Worm (Caenorhabditis elegans) whole organism, young adult: ENCODE results near the gene hmg-1.2.

Experiments used
- B0019.2 ChIP-seq: fragments of 200-800 bp; sonication (Bioruptor generic); conservative IDR thresholded peaks from 2 replicates; pipeline ENCODE4 v1.3.6; 2022; ENCODE audit warnings: missing genetic modification reagents, missing genetic modification characterization, missing compliant biosample characterization
- B0336.3 ChIP-seq: fragments of 200-800 bp; sonication (Bioruptor generic); IDR thresholded peaks from 2 replicates; pipeline ENCODE4 v1.3.6; 2022; ENCODE audit warnings: missing genetic modification characterization, missing compliant biosample characterization
- F22D6.2 ChIP-seq: sonication (generic microtip); optimal IDR thresholded peaks from 2 replicates; lab custom pipeline; 2016; ENCODE audit warnings: mild to moderate bottlenecking, missing genetic modification characterization, missing compliant biosample characterization
- F37B4.10 ChIP-seq: fragments of 200-800 bp; sonication (Bioruptor generic); IDR thresholded peaks from 2 replicates; pipeline ENCODE4 v1.3.6; 2022; ENCODE audit warnings: missing genetic modification characterization, missing compliant biosample characterization
- K12H6.12 ChIP-seq: fragments of 200-800 bp; sonication (Bioruptor generic); optimal IDR thresholded peaks from 2 replicates; lab custom pipeline; 2018; ENCODE audit warnings: mild to moderate bottlenecking, missing genetic modification characterization, missing compliant biosample characterization
- Y67H2A.10 ChIP-seq: fragments of 200-800 bp; sonication (Bioruptor generic); conservative IDR thresholded peaks from 2 replicates; pipeline ENCODE4 v1.3.6; 2022; ENCODE audit warnings: missing genetic modification reagents, missing genetic modification characterization, missing compliant biosample characterization
- Y79H2A.3 ChIP-seq: fragments of 200-800 bp; sonication (Bioruptor generic); conservative IDR thresholded peaks from 2 replicates; pipeline ENCODE4 v1.3.6; 2022; ENCODE audit warnings: missing genetic modification reagents, missing genetic modification characterization, missing compliant biosample characterization
- ama-1 ChIP-seq, 3 experiments: fragments of 150-350 bp in 1 of 3; sonication (generic microtip) in 2 of 3; optimal IDR thresholded peaks; 2 replicates each; lab custom pipeline; 2014 to 2018; ENCODE audit warnings: missing biosample characterization in 2 of 3, missing genetic modification characterization in 2 of 3, missing genetic modification reagents in 2 of 3
- athp-1 ChIP-seq: sonication (generic microtip); optimal IDR thresholded peaks from 2 replicates; lab custom pipeline; 2017; ENCODE audit warnings: mild to moderate bottlenecking, missing genetic modification characterization, missing compliant biosample characterization
- cebp-2 ChIP-seq: fragments of 200-800 bp; sonication (Bioruptor generic); IDR thresholded peaks from 2 replicates; pipeline ENCODE4 v1.3.6; 2022; ENCODE audit warnings: missing genetic modification characterization, missing compliant biosample characterization
- dox-1 ChIP-seq: fragments of 200-800 bp; sonication (Bioruptor generic); IDR thresholded peaks from 2 replicates; pipeline ENCODE4 v1.3.6; 2022; ENCODE audit warnings: missing genetic modification reagents, missing genetic modification characterization, missing compliant biosample characterization
- dpff-1 ChIP-seq: sonication (generic microtip); optimal IDR thresholded peaks from 2 replicates; lab custom pipeline; 2017; ENCODE audit warnings: mild to moderate bottlenecking, missing genetic modification characterization, missing compliant biosample characterization
- ekl-4 ChIP-seq: fragments of 200-800 bp; sonication (Bioruptor generic); IDR thresholded peaks from 2 replicates; pipeline ENCODE4 v1.3.6; 2022; ENCODE audit warnings: missing genetic modification reagents, missing genetic modification characterization, missing compliant biosample characterization
- ets-4 ChIP-seq: fragments of 200-800 bp; sonication (Bioruptor generic); optimal IDR thresholded peaks from 2 replicates; lab custom pipeline; 2018; ENCODE audit warnings: mild to moderate bottlenecking, missing genetic modification characterization, missing compliant biosample characterization
- hlh-26 ChIP-seq: fragments of 200-800 bp; sonication (Bioruptor generic); conservative IDR thresholded peaks from 2 replicates; pipeline ENCODE4 v1.3.6; 2022; ENCODE audit warnings: missing genetic modification reagents, missing genetic modification characterization, missing compliant biosample characterization
- hsf-1 ChIP-seq: fragments of 200-800 bp; sonication (Bioruptor generic); IDR thresholded peaks from 2 replicates; pipeline ENCODE4 v1.3.6; 2022; ENCODE audit warnings: missing genetic modification reagents, missing genetic modification characterization, missing compliant biosample characterization
- lag-1 ChIP-seq: fragments of 200-800 bp; sonication (Bioruptor generic); IDR thresholded peaks from 2 replicates; pipeline ENCODE4 v1.3.6; 2022; ENCODE audit warnings: missing genetic modification reagents, missing genetic modification characterization, missing compliant biosample characterization
- let-607 ChIP-seq, 2 experiments: fragments of 200-800 bp in 1 of 2; sonication (Bioruptor generic) in 1 of 2; sonication (generic microtip) in 1 of 2; optimal IDR thresholded peaks; 2 replicates each; lab custom pipeline; 2016 to 2018; ENCODE audit warnings: mild to moderate bottlenecking in 2 of 2, missing compliant biosample characterization in 2 of 2, missing genetic modification characterization in 2 of 2, moderate library complexity in 2 of 2, missing genotype in 1 of 2
- lin-35 ChIP-seq, 3 experiments: fragments of 150-350 bp in 2 of 3; sonication (generic microtip) in 1 of 3; optimal IDR thresholded peaks; 2 replicates each; lab custom pipeline; 2014 to 2018; ENCODE audit warnings: missing biosample characterization in 3 of 3, missing genetic modification characterization in 3 of 3, missing genetic modification reagents in 3 of 3
- lin-40 ChIP-seq: sonication (generic microtip); optimal IDR thresholded peaks from 2 replicates; lab custom pipeline; 2016; ENCODE audit warnings: missing genetic modification characterization, mild to moderate bottlenecking, missing compliant biosample characterization, missing genotype, missing genetic modification reagents
- lsl-1 ChIP-seq: fragments of 200-800 bp; sonication (Bioruptor generic); optimal IDR thresholded peaks from 2 replicates; lab custom pipeline; 2018; ENCODE audit warnings: mild to moderate bottlenecking, missing genetic modification characterization, moderate library complexity, missing compliant biosample characterization
- madf-8 ChIP-seq: fragments of 200-800 bp; sonication (Bioruptor generic); conservative IDR thresholded peaks from 2 replicates; pipeline ENCODE4 v1.3.6; 2022; ENCODE audit warnings: missing genetic modification reagents, missing genetic modification characterization, missing compliant biosample characterization
- mel-28 ChIP-seq: sonication (generic microtip); optimal IDR thresholded peaks from 2 replicates; lab custom pipeline; 2016; ENCODE audit warnings: borderline replicate concordance, mild to moderate bottlenecking, missing genetic modification characterization, missing compliant biosample characterization
- mxl-1 ChIP-seq: sonication (generic microtip); optimal IDR thresholded peaks from 2 replicates; lab custom pipeline; 2016; ENCODE audit warnings: missing genetic modification characterization, missing compliant biosample characterization
- nfyb-1 ChIP-seq: fragments of 200-800 bp; sonication (Bioruptor generic); IDR thresholded peaks from 2 replicates; pipeline ENCODE4 v1.3.6; 2022; ENCODE audit warnings: missing genetic modification reagents, missing genetic modification characterization, missing compliant biosample characterization
- nhr-179 ChIP-seq: sonication (generic microtip); optimal IDR thresholded peaks from 2 replicates; lab custom pipeline; 2016; ENCODE audit warnings: mild to moderate bottlenecking, missing genetic modification characterization, missing compliant biosample characterization
- nhr-80 ChIP-seq: sonication (generic microtip); optimal IDR thresholded peaks from 2 replicates; lab custom pipeline; 2016; ENCODE audit warnings: missing genetic modification characterization, missing compliant biosample characterization
- pbrm-1 ChIP-seq: fragments of 200-800 bp; sonication (Bioruptor generic); IDR thresholded peaks from 2 replicates; pipeline ENCODE4 v1.3.6; 2022; ENCODE audit warnings: missing genetic modification reagents, missing genetic modification characterization, missing compliant biosample characterization
- rcor-1 ChIP-seq: fragments of 200-800 bp; sonication (Bioruptor generic); IDR thresholded peaks from 2 replicates; pipeline ENCODE4 v1.3.6; 2022; ENCODE audit warnings: missing genetic modification reagents, missing genetic modification characterization, missing compliant biosample characterization
- repo-1 ChIP-seq: sonication (generic microtip); optimal IDR thresholded peaks from 2 replicates; lab custom pipeline; 2017; ENCODE audit warnings: mild to moderate bottlenecking, missing genetic modification characterization, missing compliant biosample characterization
- sdz-38 ChIP-seq: sonication (generic microtip); optimal IDR thresholded peaks from 2 replicates; lab custom pipeline; 2016; ENCODE audit warnings: missing genotype, missing genetic modification characterization, missing compliant biosample characterization
- sea-2 ChIP-seq: fragments of 200-800 bp; sonication (Bioruptor generic); IDR thresholded peaks from 2 replicates; pipeline ENCODE4 v1.3.6; 2022; ENCODE audit warnings: missing genetic modification characterization, missing compliant biosample characterization
- somi-1 ChIP-seq: fragments of 200-800 bp; sonication (Bioruptor generic); optimal IDR thresholded peaks from 2 replicates; lab custom pipeline; 2018; ENCODE audit warnings: mild to moderate bottlenecking, missing genetic modification characterization, missing compliant biosample characterization
- tbp1 ChIP-seq: fragments of 200-800 bp; sonication (Bioruptor generic); optimal IDR thresholded peaks from 2 replicates; lab custom pipeline; 2018; ENCODE audit warnings: mild to moderate bottlenecking, missing genetic modification characterization, missing compliant biosample characterization
- tlf-1 ChIP-seq: fragments of 200-800 bp; sonication (Bioruptor generic); optimal IDR thresholded peaks from 2 replicates; lab custom pipeline; 2018; ENCODE audit warnings: mild to moderate bottlenecking, missing genetic modification characterization, missing compliant biosample characterization
- xnd-1 ChIP-seq: sonication (generic microtip); optimal IDR thresholded peaks from 2 replicates; lab custom pipeline; 2016; ENCODE audit warnings: missing genotype, missing genetic modification reagents, missing genetic modification characterization, missing compliant biosample characterization
- zim-3 ChIP-seq: sonication (generic microtip); optimal IDR thresholded peaks from 2 replicates; lab custom pipeline; 2017; ENCODE audit warnings: mild to moderate bottlenecking, missing genetic modification characterization, moderate library complexity, missing compliant biosample characterization
- ztf-6 ChIP-seq: fragments of 200-800 bp; sonication (Bioruptor generic); IDR thresholded peaks from 2 replicates; pipeline ENCODE4 v1.3.6; 2022; ENCODE audit warnings: missing genetic modification reagents, missing genetic modification characterization, missing compliant biosample characterization

The hmg-1.2 gene

DNA sequence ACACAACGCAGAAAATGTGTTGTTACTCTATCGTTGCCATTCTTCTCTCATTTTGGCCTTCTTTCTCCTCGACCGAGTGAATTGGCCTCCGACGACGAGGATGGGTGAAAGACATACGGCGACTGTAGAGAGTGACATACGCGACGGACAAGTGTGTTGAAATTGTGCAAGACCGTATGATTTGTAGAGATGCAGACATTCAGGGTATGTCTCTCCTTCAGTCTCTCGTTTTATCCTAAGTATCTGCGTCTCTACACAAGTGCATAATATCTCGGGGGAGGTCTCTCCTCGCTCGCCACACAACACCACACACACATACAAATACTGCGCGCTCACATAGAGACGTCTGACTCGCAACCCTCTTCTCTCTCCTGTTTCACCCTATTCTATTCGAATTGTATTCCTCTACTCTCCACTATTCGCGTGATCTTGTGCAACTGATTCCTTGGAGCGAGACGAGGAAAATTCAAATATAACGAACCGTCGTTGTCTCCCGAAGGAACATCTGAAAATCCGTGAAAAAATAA lies at the start of gene hmg-1.2 (continued):
- peak; percentile 47 for TF ChIP-seq somi-1 (GFP tag; lab: Kevin White, UChicago)
- peak; percentile 55 for TF ChIP-seq tlf-1 (GFP tag; lab: Kevin White, UChicago)
- peak; percentile 85 for TF ChIP-seq lin-40 (tag; lab: Kevin White, UChicago)
- TF ChIP-seq nhr-80 (tag; lab: Kevin White, UChicago) = peak; percentile 74
- no peak; the same call in 1 of the 2 replicates for TF ChIP-seq ekl-4
- no peak for TF ChIP-seq F22D6.2 (tag; lab: Kevin White, UChicago)
- TF ChIP-seq tbp1 = peak; percentile 36
- peak; percentile 65 for TF ChIP-seq K12H6.12 (tag; lab: Kevin White, UChicago)
- no peak for TF ChIP-seq hsf-1 (GFP tag; lab: Robert Waterston, UW)
- peak; percentile 85 for TF ChIP-seq B0336.3 (GFP tag; lab: Robert Waterston, UW)
- TF ChIP-seq F37B4.10 (GFP tag; lab: Robert Waterston, UW) = no peak
- peak; percentile 86 for TF ChIP-seq nfyb-1
- peak; percentile 73 for TF ChIP-seq dox-1 (GFP tag; lab: Robert Waterston, UW)
- TF ChIP-seq lin-35 (GFP tag; optimal IDR thresholded peaks at IDR 0.05; lab: Kevin White, UChicago) = peak in 1 of 3 experiments; percentile 42
- peak in 1 of 2 experiments; percentile 29 for TF ChIP-seq let-607 (tag; optimal IDR thresholded peaks at IDR 0.05; lab: Kevin White, UChicago)
- TF ChIP-seq zim-3 (tag; lab: Kevin White, UChicago) = no peak
- TF ChIP-seq dpff-1 (tag; lab: Kevin White, UChicago) = no peak
- no peak for TF ChIP-seq ets-4 (GFP tag; lab: Kevin White, UChicago)
- no peak for TF ChIP-seq Y67H2A.10
- no peak for TF ChIP-seq xnd-1 (tag; lab: Kevin White, UChicago)
- no peak for TF ChIP-seq lag-1 (GFP tag; lab: Robert Waterston, UW)
- no peak for TF ChIP-seq sdz-38
- TF ChIP-seq ama-1 (optimal IDR thresholded peaks at IDR 0.05; lab: Kevin White, UChicago) = no peak
- TF ChIP-seq ama-1 (GFP tag; optimal IDR thresholded peaks at IDR 0.05; lab: Kevin White, UChicago) = no peak
- TF ChIP-seq repo-1 (tag; lab: Kevin White, UChicago) = peak; percentile 73
- TF ChIP-seq pbrm-1 (GFP tag; lab: Robert Waterston, UW) = peak; percentile 71
- TF ChIP-seq mxl-1 (tag; lab: Kevin White, UChicago) = no peak
- no peak for TF ChIP-seq mel-28 (tag; lab: Kevin White, UChicago)
- no peak for TF ChIP-seq hlh-26 (GFP tag; lab: Robert Waterston, UW)
- TF ChIP-seq Y79H2A.3 (GFP tag; lab: Robert Waterston, UW) = no peak
- TF ChIP-seq rcor-1 (GFP tag; lab: Robert Waterston, UW) = peak; percentile 47; the same call in 1 of the 2 replicates

DNA sequence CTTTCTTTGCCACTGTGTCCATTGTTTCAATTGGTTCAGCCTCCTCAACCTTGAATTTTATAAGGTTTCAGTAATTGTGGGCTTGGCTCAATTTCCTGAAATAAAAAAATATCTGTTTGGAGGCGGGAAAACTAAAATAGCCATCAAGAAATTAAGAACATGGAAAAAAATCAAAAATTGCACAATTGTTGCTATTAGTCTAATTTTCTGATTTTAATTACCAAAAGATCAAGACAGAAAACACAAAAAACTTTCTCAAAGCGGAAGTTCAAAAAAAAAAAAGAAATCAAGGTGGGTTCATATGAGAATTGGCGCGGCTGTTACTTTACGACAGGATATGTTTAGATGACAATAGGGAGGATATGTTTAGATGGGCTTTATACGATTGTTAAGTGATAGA lies 49.3 kb upstream of the hmg-1.2 start, which contains the start of gene esyt-2:
Gene esyt-2, minus strand, starts transcription at position 101 of the 400 bp plus-strand sequence.
- TF ChIP-seq cebp-2 (GFP tag; lab: Robert Waterston, UW) = no peak
- no peak for TF ChIP-seq ztf-6 (GFP tag; lab: Robert Waterston, UW)
- no peak for TF ChIP-seq dox-1 (GFP tag; lab: Robert Waterston, UW)
- no peak for TF ChIP-seq madf-8 (GFP tag; lab: Robert Waterston, UW)
- TF ChIP-seq athp-1 (tag; lab: Kevin White, UChicago) = no peak
- no peak for TF ChIP-seq sea-2 (GFP tag; lab: Robert Waterston, UW)
- TF ChIP-seq nhr-179 (tag; lab: Kevin White, UChicago) = no peak
- no peak for TF ChIP-seq lsl-1 (GFP tag; lab: Kevin White, UChicago)
- no peak for TF ChIP-seq B0019.2 (GFP tag; lab: Robert Waterston, UW)
- no peak for TF ChIP-seq tlf-1 (GFP tag; lab: Kevin White, UChicago)
